Worm (Caenorhabditis elegans): Measurements from ENCODE around the gene T22C8.4.

The T22C8.4 gene

DNA sequence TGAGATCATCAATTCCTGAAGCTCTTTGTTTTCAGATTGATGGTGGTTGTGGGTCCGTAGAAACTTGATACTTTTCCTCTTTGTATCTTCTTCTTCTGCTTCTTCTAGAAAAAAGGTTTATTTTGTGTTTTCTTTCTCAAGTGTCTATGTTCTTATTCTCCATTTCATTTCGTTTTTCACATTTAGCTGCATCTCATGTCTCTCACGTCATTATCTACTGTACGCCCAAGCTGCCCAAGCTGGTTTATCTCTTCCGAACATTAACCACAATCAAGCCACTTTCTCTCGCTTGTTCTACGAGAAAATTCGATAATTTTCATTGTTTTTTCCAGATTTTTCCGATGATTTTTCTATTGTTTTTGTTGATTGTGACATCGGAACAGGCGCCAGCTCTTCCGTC, 24.1 kb downstream of the T22C8.4 start, which contains the start of gene F28C6.5:
Gene F28C6.5 (plus strand): TSS at position 301 of the 400 bp plus-strand sequence.
- TF ChIP-seq fkh-10 (GFP tag; optimal IDR thresholded peaks at IDR 0.05), result no peak
- TF ChIP-seq egl-5 (tag; optimal IDR thresholded peaks at IDR 0.05), result no peak
- TF ChIP-seq snpc-4 (tag; optimal IDR thresholded peaks at IDR 0.05), result no peak
- TF ChIP-seq R02D3.7 (tag; optimal IDR thresholded peaks at IDR 0.05), result no peak
- TF ChIP-seq nfya-1 (tag; optimal IDR thresholded peaks at IDR 0.05; ENCODE audit: insufficient read depth), result no peak
- no peak for TF ChIP-seq unc-62 (GFP tag; optimal IDR thresholded peaks at IDR 0.05)
- no peak for TF ChIP-seq nhr-25 (tag; optimal IDR thresholded peaks at IDR 0.05)
- no peak for TF ChIP-seq nhr-237 (tag; optimal IDR thresholded peaks at IDR 0.05)
- TF ChIP-seq nhr-28 (tag; optimal IDR thresholded peaks at IDR 0.05), result no peak
- no peak for TF ChIP-seq unc-39 (tag; optimal IDR thresholded peaks at IDR 0.05)
- no peak for TF ChIP-seq pha-4 (tag; optimal IDR thresholded peaks at IDR 0.05)
- TF ChIP-seq mml-1 (tag; optimal IDR thresholded peaks at IDR 0.05), result no peak

- TF ChIP-seq jun-1 (tag; optimal IDR thresholded peaks at IDR 0.05) (no peak), nhr-11 (tag; optimal IDR thresholded peaks at IDR 0.05) (no peak), nfya-1 (tag; optimal IDR thresholded peaks at IDR 0.05; ENCODE audit: insufficient read depth) (no peak), nhr-77 (tag; optimal IDR thresholded peaks at IDR 0.05) (no peak), egl-27 (tag; optimal IDR thresholded peaks at IDR 0.05) (no peak), lin-15B (tag; optimal IDR thresholded peaks at IDR 0.05) (no peak), egl-5 (tag; optimal IDR thresholded peaks at IDR 0.05) (no peak), nhr-28 (tag; optimal IDR thresholded peaks at IDR 0.05) (no peak), ceh-82 (tag; optimal IDR thresholded peaks at IDR 0.05) (no peak), zag-1 (tag; optimal IDR thresholded peaks at IDR 0.05) (no peak), elt-2 (tag; optimal IDR thresholded peaks at IDR 0.05) (no peak), nhr-25 (tag; optimal IDR thresholded peaks at IDR 0.05) (no peak), nhr-43 (tag; optimal IDR thresholded peaks at IDR 0.05; ENCODE audit: poor library complexity, severe bottlenecking) (no peak), pha-4 (tag; optimal IDR thresholded peaks at IDR 0.05) (no peak), skn-1 (tag; optimal IDR thresholded peaks at IDR 0.05) (no peak), nhr-67 (tag; optimal IDR thresholded peaks at IDR 0.05) (no peak)
Measured at ce11 chrII:8593840-8594625, 29.3 kb downstream of the T22C8.4 start, which contains the start of gene aptf-3. TSS of gene aptf-3 (plus strand) at chrII:8594190.

DNA sequence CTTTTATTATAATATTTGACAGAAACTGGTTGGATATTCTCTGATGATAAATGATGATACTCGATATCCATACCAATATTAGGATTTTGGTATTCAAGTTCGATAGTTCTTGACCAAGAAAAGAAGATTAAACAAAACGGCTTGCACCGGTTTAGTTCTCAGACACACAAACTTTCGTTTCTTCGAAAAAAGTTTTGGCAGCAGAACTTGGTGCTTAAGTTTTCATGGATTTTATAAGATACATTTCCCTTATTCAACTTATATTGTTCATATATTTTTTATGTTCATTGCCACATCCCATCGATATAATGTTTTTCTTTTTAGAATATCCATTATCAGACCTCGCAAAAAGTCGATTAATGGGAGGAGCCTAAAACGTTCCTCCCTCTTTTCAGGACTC, 32.6 kb downstream of the T22C8.4 start, which contains the start of gene aptf-4:
Gene aptf-4 (plus strand): TSS at position 301 of the 400 bp plus-strand sequence.
- no peak for TF ChIP-seq ceh-9 (tag; optimal IDR thresholded peaks at IDR 0.05)
- TF ChIP-seq pha-4 (tag; optimal IDR thresholded peaks at IDR 0.05), result no peak
- no peak for TF ChIP-seq nhr-28 (tag; optimal IDR thresholded peaks at IDR 0.05)

DNA sequence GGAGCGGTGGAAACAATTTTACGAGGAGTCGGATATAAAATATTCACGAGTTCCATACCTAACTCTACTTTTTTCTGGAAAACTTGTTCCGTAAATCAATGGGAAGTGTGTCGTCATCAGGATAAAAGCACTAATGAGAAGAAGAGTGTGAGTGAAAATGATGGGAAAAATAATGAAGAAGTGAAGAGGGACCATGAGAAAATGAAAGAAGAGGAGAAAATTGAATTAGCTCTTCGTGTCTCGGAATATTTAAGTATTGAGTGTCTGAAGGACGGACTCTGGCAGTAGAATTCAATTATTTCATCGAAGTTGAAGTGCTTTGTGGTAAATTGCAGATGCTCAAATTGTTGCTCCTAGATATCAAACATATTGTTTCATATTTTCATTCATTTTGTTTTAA, 34.1 kb downstream of the T22C8.4 start:
- TF ChIP-seq ceh-16 (tag; optimal IDR thresholded peaks at IDR 0.05) (no peak), sea-2 (GFP tag; optimal IDR thresholded peaks at IDR 0.05) (no peak), fkh-10 (GFP tag; optimal IDR thresholded peaks at IDR 0.05) (peak; percentile 47), nfya-1 (tag; optimal IDR thresholded peaks at IDR 0.05; ENCODE audit: insufficient read depth) (peak; percentile 30)

DNA sequence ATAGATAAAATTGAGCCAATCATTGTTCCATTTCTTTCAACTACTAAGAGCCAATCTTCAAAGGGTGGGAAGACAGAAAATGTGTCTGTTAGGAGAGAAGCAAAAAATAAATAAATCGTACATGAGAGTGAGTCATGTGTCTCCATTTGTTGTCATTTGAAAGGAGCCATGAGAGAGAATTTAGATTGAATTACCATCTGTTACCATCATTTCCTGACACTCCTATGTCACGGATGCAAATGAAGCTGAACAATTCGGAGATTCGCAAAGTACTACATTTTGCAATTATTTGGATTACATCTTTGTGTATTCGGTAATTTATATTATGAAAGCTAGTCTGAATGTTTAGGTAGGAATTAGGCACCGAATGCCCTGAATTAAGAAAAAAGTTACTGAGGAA, 34.9 kb downstream of the T22C8.4 start:
- TF ChIP-seq tbx-2 (tag; optimal IDR thresholded peaks at IDR 0.05) (no peak), egl-27 (tag; optimal IDR thresholded peaks at IDR 0.05) (no peak), snpc-4 (tag; optimal IDR thresholded peaks at IDR 0.05) (no peak), nhr-11 (tag; optimal IDR thresholded peaks at IDR 0.05) (no peak), fos-1 (tag; optimal IDR thresholded peaks at IDR 0.05) (no peak), ZK546.5 (tag; optimal IDR thresholded peaks at IDR 0.05) (no peak), nhr-23 (tag; optimal IDR thresholded peaks at IDR 0.05) (no peak), R02D3.7 (tag; optimal IDR thresholded peaks at IDR 0.05) (no peak), nhr-25 (tag; optimal IDR thresholded peaks at IDR 0.05) (no peak), fkh-10 (GFP tag; optimal IDR thresholded peaks at IDR 0.05) (no peak), elt-2 (tag; optimal IDR thresholded peaks at IDR 0.05) (no peak)
